Fruit fly (Drosophila melanogaster): Measurements from ENCODE around the gene CG15024.

The CG15024 gene

DNA sequence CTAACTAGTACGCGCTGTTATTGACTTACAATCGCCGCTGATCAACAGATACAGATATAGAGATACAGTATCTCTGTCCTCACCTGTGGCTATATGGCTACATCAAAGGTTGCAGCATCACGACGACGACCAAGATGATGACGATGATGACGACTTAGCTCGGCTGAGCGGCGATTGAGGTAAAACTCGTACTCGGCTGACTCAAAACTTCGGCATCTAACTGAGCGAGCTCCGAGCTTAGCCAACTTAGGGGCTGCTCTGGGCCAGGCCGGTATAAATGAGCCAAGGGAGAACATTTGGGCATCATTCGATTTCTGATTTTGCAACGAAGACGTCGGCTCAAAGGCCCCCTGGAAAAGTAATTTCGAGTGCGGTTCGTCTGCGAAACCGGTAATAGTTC is 27.2 kb downstream of the CG15024 start, which contains the start of gene CG15021:
Gene CG15021 (plus strand): TSS at position 301 of the 400 bp plus-strand sequence.
- TF ChIP-seq CG17801 (GFP tag; optimal IDR thresholded peaks at IDR 0.05; ENCODE audit: partially characterized antibody): no peak

DNA sequence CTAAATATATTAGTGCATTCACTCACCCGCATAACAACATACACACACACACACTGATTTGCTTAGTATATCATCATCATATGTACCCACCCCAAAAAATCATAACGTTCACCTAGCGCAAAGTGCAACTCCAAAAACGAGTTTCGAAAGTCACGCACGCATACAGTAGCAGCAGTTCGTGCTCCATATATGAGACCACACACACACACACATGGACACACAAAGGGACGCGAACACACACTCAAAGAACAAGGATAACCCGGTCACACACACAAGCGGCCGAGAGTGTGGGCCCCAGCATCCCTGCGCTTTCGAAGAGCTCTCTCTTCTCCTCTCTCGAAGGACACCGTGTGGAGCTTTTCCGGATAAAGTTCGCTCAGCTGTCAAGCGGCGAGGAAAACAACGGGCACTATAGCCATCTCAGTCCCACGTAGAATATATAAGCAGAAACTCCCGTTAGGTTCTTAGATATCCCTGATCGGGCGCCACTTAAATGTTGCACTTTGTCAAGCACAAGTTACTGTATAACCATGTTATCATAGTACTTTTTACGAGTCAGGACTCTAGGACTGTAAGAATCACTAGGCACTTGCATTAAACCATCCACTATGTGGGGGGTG is 32.4 kb downstream of the CG15024 start:
- no peak for TF ChIP-seq CG17801 (GFP tag; optimal IDR thresholded peaks at IDR 0.05; ENCODE audit: partially characterized antibody)

DNA sequence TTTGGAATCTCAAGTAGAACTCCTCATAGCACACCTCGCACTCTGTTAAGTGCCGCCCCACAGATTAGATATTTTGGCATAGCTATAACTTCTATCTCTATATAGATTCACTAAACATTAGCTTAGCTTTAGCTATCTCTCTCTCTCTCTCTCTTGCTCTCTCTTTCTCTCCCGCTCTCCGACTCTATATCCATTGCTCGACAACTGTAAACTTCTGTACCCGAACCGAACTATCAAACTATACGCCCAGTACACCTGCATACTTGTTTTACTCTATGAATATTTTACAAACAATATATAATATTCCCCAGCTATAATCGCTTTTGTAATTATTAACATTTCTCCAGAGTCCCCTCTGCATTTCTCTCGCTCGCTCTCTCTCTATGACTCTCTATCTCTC is 33.3 kb downstream of the CG15024 start:
- no peak for TF ChIP-seq CG17801 (GFP tag; optimal IDR thresholded peaks at IDR 0.05; ENCODE audit: partially characterized antibody)

- no peak for TF ChIP-seq CG17801 (GFP tag; optimal IDR thresholded peaks at IDR 0.05; ENCODE audit: partially characterized antibody)
Observed at dm6 chr3L:4428918-4429546, 34.6 kb downstream of the CG15024 start, which contains the start of gene nAChRbeta1. nAChRbeta1 (plus strand) TSS chr3L:4429349.

DNA sequence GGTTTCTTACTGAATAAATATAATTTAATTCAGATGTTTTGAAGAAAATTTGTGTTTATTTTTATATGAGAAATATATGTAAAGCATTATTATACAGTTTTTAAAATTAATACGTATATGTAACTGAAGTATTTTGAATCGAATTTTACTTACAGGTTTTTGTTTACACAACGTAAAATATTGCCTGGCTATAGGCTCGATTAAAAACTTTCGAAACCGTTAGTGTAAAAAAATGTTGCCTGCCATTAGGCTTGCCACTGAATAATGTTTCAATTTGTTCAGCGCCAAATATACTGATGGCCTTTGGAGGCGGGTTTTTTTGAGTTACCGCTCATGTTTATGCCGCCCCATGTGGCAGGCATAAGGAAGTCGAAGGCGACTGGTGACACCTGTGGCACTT is 37.0 kb downstream of the CG15024 start:
- TF ChIP-seq CG17801 (GFP tag; optimal IDR thresholded peaks at IDR 0.05; ENCODE audit: partially characterized antibody): no peak

- TF ChIP-seq CG17801 (GFP tag; optimal IDR thresholded peaks at IDR 0.05; ENCODE audit: partially characterized antibody): no peak
Observed at dm6 chr3L:4421362-4421761, 42.3 kb downstream of the CG15024 start, which contains the start of gene CG15020. CG15020 (plus strand) TSS chr3L:4421662.

DNA sequence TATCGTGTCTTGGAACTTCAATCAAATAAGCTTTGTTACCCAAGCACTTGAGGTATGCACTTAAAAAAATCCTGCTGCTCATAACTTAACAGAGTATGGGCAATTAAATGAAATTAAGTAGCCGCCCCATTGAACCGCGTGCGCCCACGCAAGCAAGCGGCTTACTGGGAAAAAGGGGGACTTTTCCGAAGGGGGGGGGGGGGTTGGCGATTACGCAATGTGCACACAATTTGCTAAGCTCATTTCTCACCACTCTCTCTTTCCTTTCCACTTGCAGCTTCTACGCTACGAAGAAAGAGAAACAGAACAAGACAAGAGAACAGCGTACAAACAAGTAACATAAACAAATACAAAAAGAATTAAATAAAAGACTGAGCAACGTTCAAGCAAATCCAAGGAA is 46.1 kb downstream of the CG15024 start:
- TF ChIP-seq CG17801 (GFP tag; optimal IDR thresholded peaks at IDR 0.05; ENCODE audit: partially characterized antibody): no peak

dm6 chr3L:4417068-4417467 is 46.6 kb downstream of the CG15024 start:
- TF ChIP-seq CG17801 (GFP tag; optimal IDR thresholded peaks at IDR 0.05; ENCODE audit: partially characterized antibody): no peak

DNA sequence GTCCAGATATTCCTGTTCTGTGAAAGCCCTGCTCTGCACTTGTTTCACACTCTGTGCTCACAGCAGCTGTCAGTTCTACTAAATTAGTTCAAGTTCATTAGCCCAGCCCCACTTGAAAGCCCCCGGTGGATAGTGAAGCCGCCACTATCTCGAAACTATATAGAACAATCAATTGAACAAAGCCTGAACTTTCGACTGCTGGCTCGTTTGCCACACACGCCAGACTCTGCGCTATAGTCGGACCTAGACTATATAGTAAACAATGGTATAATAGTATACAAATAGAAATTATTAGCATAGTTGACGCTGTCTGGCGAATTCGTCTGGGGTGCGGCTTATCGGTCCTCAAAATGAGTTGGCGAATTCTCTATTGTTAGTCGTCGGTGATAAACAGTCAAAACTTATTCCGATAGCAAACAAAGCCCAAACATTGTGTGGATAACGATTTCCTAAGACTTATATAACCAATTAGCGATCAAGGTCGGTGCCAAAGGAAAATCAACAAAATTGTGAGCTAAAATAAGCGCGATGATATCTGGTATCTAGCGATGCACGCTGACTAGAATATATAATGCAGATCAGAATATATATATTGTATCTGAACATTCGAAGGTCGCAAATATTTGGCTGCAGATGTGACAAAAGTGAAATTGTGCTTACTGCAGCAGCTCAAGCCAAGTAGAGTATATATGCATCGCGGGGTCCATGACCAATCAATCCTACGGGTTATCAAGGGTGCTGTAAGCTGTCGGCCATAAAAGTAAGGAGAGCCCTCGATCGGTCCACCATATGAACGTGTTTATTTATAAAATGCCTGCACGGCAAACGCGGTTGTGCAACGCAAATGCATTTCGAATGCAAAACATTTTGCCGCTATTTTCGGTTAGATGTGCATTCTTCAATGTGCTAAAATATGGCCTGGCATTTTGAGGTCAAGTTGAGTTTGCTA is 48.0 kb downstream of the CG15024 start:
- no peak for TF ChIP-seq CG17801 (GFP tag; optimal IDR thresholded peaks at IDR 0.05; ENCODE audit: partially characterized antibody)

DNA sequence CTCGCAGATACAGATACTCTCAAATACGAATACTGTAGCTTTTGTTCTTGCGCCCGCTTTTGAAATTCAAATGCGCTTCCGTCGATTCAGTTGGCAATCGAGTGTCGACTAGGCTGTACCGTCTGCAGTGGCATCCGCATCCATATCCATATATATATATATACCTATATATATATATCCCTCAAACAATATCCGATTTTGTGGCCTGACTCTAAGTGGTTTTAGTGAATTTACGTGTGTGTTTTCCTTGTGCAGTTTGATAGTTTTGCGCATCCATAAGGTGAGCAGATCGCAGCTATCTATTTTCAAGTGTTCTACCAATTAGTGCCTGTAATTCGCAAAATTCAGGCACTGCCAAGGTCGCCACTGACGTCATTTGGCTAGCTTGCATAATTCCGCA is 49.0 kb downstream of the CG15024 start:
- no peak for TF ChIP-seq CG17801 (GFP tag; optimal IDR thresholded peaks at IDR 0.05; ENCODE audit: partially characterized antibody)

DNA sequence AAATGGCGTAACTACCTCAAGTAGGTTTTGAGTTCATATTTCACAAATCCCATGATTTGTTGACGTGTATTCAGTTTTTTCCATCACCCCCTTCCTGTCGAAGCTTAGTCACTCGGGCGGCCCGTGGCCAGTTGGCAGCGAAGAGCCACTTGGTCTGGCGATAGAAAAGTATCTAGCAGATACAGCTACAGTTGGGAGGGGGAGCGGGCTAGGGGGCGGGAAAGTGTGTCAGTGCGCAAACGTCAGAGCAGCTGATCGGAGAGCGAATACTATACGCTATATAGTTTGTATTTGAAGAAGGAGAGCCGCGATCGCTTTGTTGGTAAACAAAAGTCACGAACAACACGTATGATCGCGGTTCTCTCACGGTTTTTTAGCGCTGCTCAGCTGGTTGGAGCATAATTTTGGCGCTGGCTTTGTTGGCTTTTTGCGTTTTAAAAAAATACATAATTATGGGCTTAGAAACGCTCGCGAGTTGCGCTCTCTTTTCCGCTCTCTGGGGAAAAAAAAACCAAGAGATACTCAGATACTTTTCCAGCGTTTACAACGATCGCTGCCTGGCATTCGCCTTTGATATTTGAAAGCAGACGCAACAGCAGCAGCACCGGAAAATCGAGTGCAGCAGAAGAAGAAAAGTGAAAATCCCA is 49.7 kb downstream of the CG15024 start:
- TF ChIP-seq CG17801 (GFP tag; optimal IDR thresholded peaks at IDR 0.05; ENCODE audit: partially characterized antibody): peak; percentile 10

DNA sequence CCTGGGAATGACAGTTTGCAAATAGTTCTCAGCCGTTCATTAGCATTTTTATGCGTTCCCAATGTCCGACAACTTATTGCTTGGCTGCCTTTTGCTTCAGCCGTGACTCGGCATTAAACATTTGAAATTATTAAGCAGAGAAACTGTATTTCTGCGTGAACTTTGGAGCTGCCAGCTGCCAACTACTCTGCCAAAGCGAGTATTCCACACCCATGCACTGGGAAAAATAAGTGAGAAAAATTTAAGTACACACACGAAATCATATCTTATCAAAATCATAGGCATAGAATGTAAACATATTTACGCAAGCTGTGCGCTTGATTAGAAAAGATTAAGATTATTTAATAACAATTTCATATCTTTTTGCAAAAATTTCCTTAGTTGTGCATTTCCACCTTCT is 50.6 kb downstream of the CG15024 start:
- no peak for TF ChIP-seq CG17801 (GFP tag; optimal IDR thresholded peaks at IDR 0.05; ENCODE audit: partially characterized antibody)
